Worm (Caenorhabditis elegans): ENCODE data around the gene F44A6.4.

DNA sequence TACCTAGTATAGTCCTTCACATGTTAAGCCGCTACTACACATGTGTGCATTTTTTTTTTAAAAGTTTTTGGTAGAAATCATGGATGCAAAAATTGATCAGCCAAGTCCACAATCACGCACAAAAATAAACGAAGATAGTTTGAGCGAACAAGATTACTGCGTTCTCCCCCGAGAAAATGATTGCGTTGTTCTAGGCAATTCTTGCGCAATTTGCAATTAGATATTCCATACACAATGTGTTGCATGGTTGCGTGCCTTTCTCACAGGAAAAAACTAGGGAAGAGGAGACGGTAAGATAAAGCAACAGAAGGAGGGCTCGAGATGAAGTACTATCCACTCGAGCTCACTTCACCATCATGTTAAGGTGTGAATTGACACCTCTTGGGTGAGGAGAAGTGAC lies 9.3 kb downstream of the F44A6.4 start:
- TF ChIP-seq sma-9 (GFP tag; optimal IDR thresholded peaks at IDR 0.05) = no peak
- TF ChIP-seq sma-9 (tag; optimal IDR thresholded peaks at IDR 0.05) = no peak
- TF ChIP-seq gmeb-1 (tag; optimal IDR thresholded peaks at IDR 0.05) = no peak
- no peak for TF ChIP-seq R02D3.7 (tag; optimal IDR thresholded peaks at IDR 0.05)
- no peak for TF ChIP-seq nhr-21 (tag; optimal IDR thresholded peaks at IDR 0.05)
- no peak for TF ChIP-seq zag-1 (tag; optimal IDR thresholded peaks at IDR 0.05)
- no peak for TF ChIP-seq nhr-237 (tag; optimal IDR thresholded peaks at IDR 0.05)
- TF ChIP-seq lsy-2 (tag; optimal IDR thresholded peaks at IDR 0.05) = no peak
- no peak for TF ChIP-seq Y55F3AM.14 (GFP tag; optimal IDR thresholded peaks at IDR 0.05)
- TF ChIP-seq C34F6.9 (tag; optimal IDR thresholded peaks at IDR 0.05) = no peak
- TF ChIP-seq lin-13 (GFP tag; optimal IDR thresholded peaks at IDR 0.05) = no peak
- no peak for TF ChIP-seq ama-1 (optimal IDR thresholded peaks at IDR 0.05)
- no peak for TF ChIP-seq unc-62 (GFP tag; optimal IDR thresholded peaks at IDR 0.05)
- TF ChIP-seq lin-39 (tag; optimal IDR thresholded peaks at IDR 0.05) = no peak
